Worm (Caenorhabditis elegans): ENCODE measurements around the gene wsp-1.

DNA sequence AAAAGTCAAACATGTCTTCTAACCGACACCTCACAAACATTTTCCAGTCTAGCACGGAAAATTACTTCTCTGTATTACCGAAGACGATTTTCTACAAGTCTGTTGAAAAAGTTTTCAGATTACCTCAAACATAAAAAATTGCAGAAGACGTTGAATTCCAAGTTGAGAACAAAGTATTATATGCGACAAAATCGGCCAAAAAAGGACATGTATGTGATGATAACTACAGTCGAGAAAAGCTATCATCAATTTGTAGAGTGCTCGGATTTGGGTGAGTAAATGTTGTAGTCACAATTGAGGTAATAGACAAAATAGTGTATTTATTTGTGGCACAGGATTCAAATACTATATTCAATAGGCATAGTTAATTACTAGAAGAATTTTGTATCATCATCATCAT lies 10.1 kb upstream of the wsp-1 start:
- no peak for TF ChIP-seq lsy-2 (tag; optimal IDR thresholded peaks at IDR 0.05)
- no peak for TF ChIP-seq fos-1 (tag; optimal IDR thresholded peaks at IDR 0.05)
- TF ChIP-seq unc-62 (GFP tag; optimal IDR thresholded peaks at IDR 0.05): no peak
- no peak for TF ChIP-seq nhr-90 (tag; optimal IDR thresholded peaks at IDR 0.05; ENCODE audit: poor library complexity)
- no peak for TF ChIP-seq mab-9 (GFP tag; IDR thresholded peaks at IDR 0.05)
- TF ChIP-seq fkh-10 (GFP tag; optimal IDR thresholded peaks at IDR 0.05): no peak
- TF ChIP-seq elt-2 (tag; optimal IDR thresholded peaks at IDR 0.05): no peak
- TF ChIP-seq egl-27 (tag; optimal IDR thresholded peaks at IDR 0.05): no peak
- no peak for TF ChIP-seq aha-1 (tag; optimal IDR thresholded peaks at IDR 0.05)
- no peak for TF ChIP-seq nhr-71 (tag; optimal IDR thresholded peaks at IDR 0.05)
- TF ChIP-seq nhr-84 (tag; optimal IDR thresholded peaks at IDR 0.05): no peak
- TF ChIP-seq pqm-1 (tag; optimal IDR thresholded peaks at IDR 0.05): no peak
- TF ChIP-seq nhr-20 (tag; optimal IDR thresholded peaks at IDR 0.05): no peak
- TF ChIP-seq ama-1 (optimal IDR thresholded peaks at IDR 0.05): no peak
